Worm (Caenorhabditis elegans) whole organism, mixed stage, embryonic: Measurements from ENCODE around the gene R02F2.9.

Source experiments
- ces-1 ChIP-seq: fragments of 150-350 bp; optimal IDR thresholded peaks from 2 replicates; lab custom pipeline; 2014; ENCODE audit warnings: missing biosample characterization, missing genetic modification reagents, missing genetic modification characterization
- mep-1 ChIP-seq: fragments of 150-350 bp; optimal IDR thresholded peaks from 2 replicates; lab custom pipeline; 2017; ENCODE audit warnings: missing biosample characterization, missing genetic modification reagents, missing genetic modification characterization, inconsistent platforms
- nhr-2 ChIP-seq: fragments of 150-350 bp; optimal IDR thresholded peaks from 2 replicates; lab custom pipeline; 2014; ENCODE audit warnings: missing biosample characterization, missing genetic modification characterization
- nhr-237 ChIP-seq: fragments of 150-350 bp; optimal IDR thresholded peaks from 2 replicates; lab custom pipeline; 2014; ENCODE audit warnings: missing biosample characterization, missing genetic modification characterization
- nhr-76 ChIP-seq: sonication (generic microtip); optimal IDR thresholded peaks from 2 replicates; lab custom pipeline; 2017; ENCODE audit warnings: missing biosample characterization, missing genetic modification characterization
- pha-4 ChIP-seq: fragments of 150-350 bp; optimal IDR thresholded peaks from 2 replicates; lab custom pipeline; 2018; ENCODE audit warnings: missing biosample characterization, missing genetic modification reagents, missing genetic modification characterization
- snpc-4 ChIP-seq: fragments of 150-350 bp; optimal IDR thresholded peaks from 2 replicates; lab custom pipeline; 2014; ENCODE audit warnings: missing biosample characterization, missing genetic modification characterization
- unc-62 ChIP-seq: fragments of 150-350 bp; optimal IDR thresholded peaks from 2 replicates; lab custom pipeline; 2014; ENCODE audit warnings: missing biosample characterization, missing genetic modification reagents, missing genetic modification characterization

DNA sequence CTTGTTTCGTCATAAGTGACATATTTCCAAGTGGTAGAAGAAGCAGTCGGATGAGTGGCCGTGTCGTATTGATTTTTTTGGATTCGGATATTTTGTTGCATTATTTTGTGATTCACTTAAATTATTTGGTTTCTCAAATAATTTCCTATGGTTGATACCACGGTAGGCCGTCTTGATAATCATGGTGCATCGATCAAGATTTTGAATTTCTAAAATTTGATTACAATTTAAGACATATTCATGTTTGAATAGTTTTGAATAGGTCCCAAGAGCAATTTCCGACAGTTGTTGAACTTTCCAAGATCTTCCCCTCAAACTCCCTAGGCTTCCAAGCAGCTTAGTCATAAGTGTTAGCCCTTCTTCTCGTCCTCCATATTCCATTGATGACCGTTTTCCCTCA lies 22.9 kb downstream of the R02F2.9 start, which contains the start of gene D1044.4:
- TF ChIP-seq nhr-2 (no peak), pha-4 (tag; lab: Kevin White, UChicago) (no peak), nhr-237 (tag; lab: Kevin White, UChicago) (no peak), nhr-76 (no peak), snpc-4 (tag; lab: Kevin White, UChicago) (no peak), mep-1 (no peak), ces-1 (GFP tag; lab: Kevin White, UChicago) (no peak), unc-62 (GFP tag; lab: Kevin White, UChicago) (no peak)
